Worm (Caenorhabditis elegans) whole organism, L1 larva: ENCODE measurements around the gene anmt-3.

ENCODE experiments used
- C16A3.4 ChIP-seq: fragments of 150-350 bp; optimal IDR thresholded peaks from 2 replicates; lab custom pipeline; 2014; ENCODE audit warnings: missing biosample characterization, missing genetic modification characterization
- C34B4.2 ChIP-seq: sonication (generic microtip); optimal IDR thresholded peaks from 2 replicates; lab custom pipeline; 2017; ENCODE audit warnings: mild to moderate bottlenecking, missing genetic modification characterization, missing compliant biosample characterization
- Y116A8C.19 ChIP-seq: sonication (generic microtip); optimal IDR thresholded peaks from 2 replicates; lab custom pipeline; 2016; ENCODE audit warnings: missing compliant biosample characterization, missing genetic modification characterization, borderline replicate concordance
- aha-1 ChIP-seq: fragments of 150-350 bp; optimal IDR thresholded peaks from 2 replicates; lab custom pipeline; 2014; ENCODE audit warnings: missing biosample characterization, missing genetic modification characterization
- alr-1 ChIP-seq: fragments of 200-800 bp; sonication (Bioruptor generic); optimal IDR thresholded peaks from 2 replicates; lab custom pipeline; 2018; ENCODE audit warnings: borderline replicate concordance, mild to moderate bottlenecking, missing genetic modification characterization, missing compliant biosample characterization
- aly-2 ChIP-seq: fragments of 150-350 bp; optimal IDR thresholded peaks from 2 replicates; lab custom pipeline; 2014; ENCODE audit warnings: missing biosample characterization, missing genetic modification characterization
- ama-1 ChIP-seq: fragments of 150-350 bp; optimal IDR thresholded peaks from 2 replicates; lab custom pipeline; 2014
- blmp-1 ChIP-seq: fragments of 150-350 bp; optimal IDR thresholded peaks from 2 replicates; lab custom pipeline; 2014; ENCODE audit warnings: missing biosample characterization, missing genetic modification characterization
- ceh-8 ChIP-seq: fragments of 200-800 bp; sonication (Bioruptor generic); optimal IDR thresholded peaks from 2 replicates; lab custom pipeline; 2018; ENCODE audit warnings: mild to moderate bottlenecking, missing genetic modification characterization, moderate library complexity, missing compliant biosample characterization
- ceh-82 ChIP-seq, 3 experiments: fragments of 150-350 bp in 1 of 3; sonication (generic microtip) in 2 of 3; optimal IDR thresholded peaks; 2 replicates each; lab custom pipeline; 2014 to 2017; ENCODE audit warnings: missing biosample characterization in 3 of 3, missing genetic modification characterization in 3 of 3
- ceh-88 ChIP-seq: fragments of 200-800 bp; sonication (Bioruptor generic); IDR thresholded peaks from 2 replicates; pipeline ENCODE4 v1.3.6; 2022; ENCODE audit warnings: missing genetic modification characterization, missing compliant biosample characterization
- ceh-90 ChIP-seq: sonication (generic microtip); optimal IDR thresholded peaks from 2 replicates; lab custom pipeline; 2016; ENCODE audit warnings: missing genetic modification characterization, missing compliant biosample characterization
- dpl-1 ChIP-seq, 3 experiments: fragments of 150-350 bp in 2 of 3; sonication (generic microtip) in 1 of 3; optimal IDR thresholded peaks; 2 replicates each; lab custom pipeline; 2014 to 2017; ENCODE audit warnings: missing biosample characterization in 3 of 3, missing genetic modification characterization in 3 of 3, missing genetic modification reagents in 3 of 3
- dsc-1 ChIP-seq: sonication (generic microtip); optimal IDR thresholded peaks from 2 replicates; lab custom pipeline; 2016; ENCODE audit warnings: mild to moderate bottlenecking, missing genetic modification characterization, missing compliant biosample characterization
- efl-1 ChIP-seq, 4 experiments: fragments of 150-350 bp; optimal IDR thresholded peaks in 3 of 4; peaks in 1 of 4; 1 replicate in 1 of 4; 2 replicates in 3 of 4; lab custom pipeline; 2014; ENCODE audit warnings: missing biosample characterization in 2 of 4, missing genetic modification characterization in 2 of 4, missing genetic modification reagents in 2 of 4
- egl-13 ChIP-seq: sonication (generic microtip); optimal IDR thresholded peaks from 2 replicates; lab custom pipeline; 2016; ENCODE audit warnings: missing genotype, missing genetic modification reagents, missing genetic modification characterization, missing compliant biosample characterization
- elt-3 ChIP-seq, 6 experiments: fragments of 150-350 bp in 1 of 6; sonication (generic microtip); optimal IDR thresholded peaks; 2 replicates each; lab custom pipeline; 2017 to 2018; ENCODE audit warnings: missing biosample characterization in 6 of 6, missing genetic modification characterization in 6 of 6, inconsistent platforms in 1 of 6
- fkh-10 ChIP-seq: sonication (generic microtip); optimal IDR thresholded peaks from 2 replicates; lab custom pipeline; 2017; ENCODE audit warnings: missing biosample characterization, missing genetic modification reagents, missing genetic modification characterization
- fkh-8 ChIP-seq: sonication (generic microtip); optimal IDR thresholded peaks from 2 replicates; lab custom pipeline; 2016; ENCODE audit warnings: mild to moderate bottlenecking, missing genetic modification characterization, missing compliant biosample characterization
- fos-1 ChIP-seq: fragments of 150-350 bp; optimal IDR thresholded peaks from 2 replicates; lab custom pipeline; 2014; ENCODE audit warnings: missing biosample characterization, missing genetic modification characterization
- grh-1 ChIP-seq: fragments of 200-800 bp; sonication (Bioruptor generic); IDR thresholded peaks from 2 replicates; pipeline ENCODE4 v1.3.6; 2022; ENCODE audit warnings: missing genetic modification reagents, missing genetic modification characterization, missing compliant biosample characterization
- hpl-2 ChIP-seq: fragments of 150-350 bp; optimal IDR thresholded peaks from 2 replicates; lab custom pipeline; 2014; ENCODE audit warnings: missing biosample characterization, missing genetic modification reagents, missing genetic modification characterization
- isw-1 ChIP-seq: fragments of 200-800 bp; sonication (Bioruptor generic); IDR thresholded peaks from 2 replicates; pipeline ENCODE4 v1.3.6; 2022; ENCODE audit warnings: missing genetic modification characterization, missing compliant biosample characterization
- lin-13 ChIP-seq: fragments of 150-350 bp; optimal IDR thresholded peaks from 2 replicates; lab custom pipeline; 2014; ENCODE audit warnings: missing biosample characterization, missing genetic modification reagents, missing genetic modification characterization
- lin-14 ChIP-seq: fragments of 200-800 bp; sonication (Bioruptor generic); optimal IDR thresholded peaks from 2 replicates; lab custom pipeline; 2018; ENCODE audit warnings: mild to moderate bottlenecking, missing genetic modification characterization, moderate library complexity, missing compliant biosample characterization
- lin-15B ChIP-seq: fragments of 150-350 bp; sonication (generic microtip); optimal IDR thresholded peaks from 3 replicates; lab custom pipeline; 2014; ENCODE audit warnings: missing biosample characterization, missing genetic modification characterization
- lin-39 ChIP-seq: fragments of 150-350 bp; optimal IDR thresholded peaks from 2 replicates; lab custom pipeline; 2014; ENCODE audit warnings: missing biosample characterization, missing genetic modification reagents, missing genetic modification characterization
- lir-3 ChIP-seq: sonication (generic microtip); optimal IDR thresholded peaks from 2 replicates; lab custom pipeline; 2016; ENCODE audit warnings: mild to moderate bottlenecking, missing genetic modification characterization, moderate library complexity, missing compliant biosample characterization; ENCODE audit not compliant: poor library complexity
- lsy-2 ChIP-seq, 2 experiments: fragments of 150-350 bp; optimal IDR thresholded peaks; 2 replicates each; lab custom pipeline; 2014; ENCODE audit warnings: missing biosample characterization in 2 of 2, missing genetic modification characterization in 2 of 2
- mdl-1 ChIP-seq, 2 experiments: fragments of 150-350 bp; optimal IDR thresholded peaks; 2 replicates each; lab custom pipeline; 2014 to 2017; ENCODE audit warnings: missing biosample characterization in 2 of 2, missing genetic modification characterization in 2 of 2, inconsistent platforms in 1 of 2
- mef-2 ChIP-seq: fragments of 150-350 bp; optimal IDR thresholded peaks from 2 replicates; lab custom pipeline; 2014; ENCODE audit warnings: missing biosample characterization, missing genetic modification characterization
- nhr-11 ChIP-seq: fragments of 150-350 bp; optimal IDR thresholded peaks from 2 replicates; lab custom pipeline; 2014; ENCODE audit warnings: missing biosample characterization, missing genetic modification characterization
- nhr-20 ChIP-seq: sonication (generic microtip); optimal IDR thresholded peaks from 2 replicates; lab custom pipeline; 2016; ENCODE audit warnings: mild to moderate bottlenecking, missing genetic modification characterization, missing compliant biosample characterization
- nhr-28 ChIP-seq: fragments of 150-350 bp; optimal IDR thresholded peaks from 2 replicates; lab custom pipeline; 2014; ENCODE audit warnings: missing biosample characterization, missing genetic modification characterization
- nhr-47 ChIP-seq: sonication (generic microtip); optimal IDR thresholded peaks from 2 replicates; lab custom pipeline; 2016; ENCODE audit warnings: mild to moderate bottlenecking, missing genetic modification characterization, moderate library complexity, missing compliant biosample characterization
- nhr-71 ChIP-seq: sonication (generic microtip); optimal IDR thresholded peaks from 2 replicates; lab custom pipeline; 2016; ENCODE audit warnings: mild to moderate bottlenecking, missing genetic modification characterization, moderate library complexity, missing compliant biosample characterization
- nhr-84 ChIP-seq: sonication (generic microtip); optimal IDR thresholded peaks from 2 replicates; lab custom pipeline; 2017; ENCODE audit warnings: missing biosample characterization, missing genetic modification characterization
- nhr-85 ChIP-seq: sonication (generic microtip); peaks from one replicate; lab custom pipeline; 2016; ENCODE audit warnings: missing genetic modification characterization, inconsistent platforms, missing compliant biosample characterization
- nhr-90 ChIP-seq: sonication (generic microtip); optimal IDR thresholded peaks from 2 replicates; lab custom pipeline; 2016; ENCODE audit warnings: mild to moderate bottlenecking, missing genetic modification characterization, missing compliant biosample characterization; ENCODE audit not compliant: poor library complexity
- pqm-1 ChIP-seq: sonication (generic microtip); optimal IDR thresholded peaks from 3 replicates; lab custom pipeline; 2017; ENCODE audit warnings: missing biosample characterization, missing genetic modification characterization
- rnt-1 ChIP-seq: sonication (generic microtip); optimal IDR thresholded peaks from 2 replicates; lab custom pipeline; 2016; ENCODE audit warnings: mild to moderate bottlenecking, missing genetic modification characterization, moderate library complexity, missing compliant biosample characterization
- skn-1 ChIP-seq: fragments of 150-350 bp; optimal IDR thresholded peaks from 2 replicates; lab custom pipeline; 2014; ENCODE audit warnings: missing biosample characterization, missing genetic modification characterization
- snu-23 ChIP-seq: sonication (generic microtip); optimal IDR thresholded peaks from 2 replicates; lab custom pipeline; 2016; ENCODE audit warnings: missing genetic modification characterization, missing compliant biosample characterization
- sox-4 ChIP-seq: sonication (generic microtip); optimal IDR thresholded peaks from 2 replicates; lab custom pipeline; 2016; ENCODE audit warnings: missing genetic modification characterization, missing compliant biosample characterization
- unc-130 ChIP-seq: fragments of 150-350 bp; optimal IDR thresholded peaks from 2 replicates; lab custom pipeline; 2017; ENCODE audit warnings: missing biosample characterization, missing genetic modification characterization, inconsistent platforms
- unc-30 ChIP-seq: sonication (generic microtip); optimal IDR thresholded peaks from 2 replicates; lab custom pipeline; 2017; ENCODE audit warnings: missing biosample characterization, missing genetic modification characterization
- unc-62 ChIP-seq: fragments of 150-350 bp; optimal IDR thresholded peaks from 2 replicates; lab custom pipeline; 2014; ENCODE audit warnings: missing biosample characterization, missing genetic modification reagents, missing genetic modification characterization
- vab-15 ChIP-seq: sonication (generic microtip); optimal IDR thresholded peaks from 2 replicates; lab custom pipeline; 2017; ENCODE audit warnings: missing genotype, mild to moderate bottlenecking, missing genetic modification characterization, missing compliant biosample characterization

The anmt-3 gene

ce11 chrV:9974264-9974663, 16.1 kb upstream of the anmt-3 start:
- TF ChIP-seq aha-1 (tag; lab: Kevin White, UChicago) (no peak), ceh-90 (tag; lab: Kevin White, UChicago) (no peak), nhr-47 (tag; lab: Kevin White, UChicago) (peak; percentile 31), pqm-1 (tag; lab: Kevin White, UChicago) (no peak), nhr-90 (tag; lab: Kevin White, UChicago) (no peak), alr-1 (tag; lab: Kevin White, UChicago) (no peak), ceh-8 (no peak), ama-1 (no peak), ceh-82 (tag; optimal IDR thresholded peaks at IDR 0.05; lab: Kevin White, UChicago) (peak in 1 of 3 experiments; percentile 10), mef-2 (tag; lab: Kevin White, UChicago) (no peak), isw-1 (GFP tag; lab: Robert Waterston, UW) (peak; percentile 13; the same call in 1 of the 2 replicates), skn-1 (tag; lab: Kevin White, UChicago) (no peak), nhr-84 (no peak), efl-1 (optimal IDR thresholded peaks at IDR 0.05; lab: Kevin White, UChicago) (no peak), efl-1 (GFP tag; optimal IDR thresholded peaks at IDR 0.05 in 1 of 2; lab: Kevin White, UChicago) (peak in 1 of 2 experiments; percentile 72), lsy-2 (tag; optimal IDR thresholded peaks at IDR 0.05; lab: Kevin White, UChicago) (no peak), lir-3 (no peak), aly-2 (no peak), ceh-88 (no peak), vab-15 (tag; lab: Kevin White, UChicago) (no peak), lin-15B (tag; lab: Kevin White, UChicago) (no peak), fkh-10 (GFP tag; lab: Kevin White, UChicago) (peak; percentile 67), fkh-8 (tag; lab: Kevin White, UChicago) (peak; percentile 35), lin-13 (GFP tag; lab: Kevin White, UChicago) (no peak), rnt-1 (tag; lab: Kevin White, UChicago) (no peak), lin-14 (GFP tag; lab: Kevin White, UChicago) (peak; percentile 82), nhr-71 (no peak), Y116A8C.19 (no peak), grh-1 (GFP tag; lab: Robert Waterston, UW) (no peak), lin-39 (tag; lab: Kevin White, UChicago) (no peak), dpl-1 (GFP tag; optimal IDR thresholded peaks at IDR 0.05; lab: Kevin White, UChicago) (no peak), C34B4.2 (tag; lab: Kevin White, UChicago) (no peak), unc-62 (GFP tag; lab: Kevin White, UChicago) (no peak), unc-30 (tag; lab: Kevin White, UChicago) (no peak), nhr-11 (tag; lab: Kevin White, UChicago) (no peak), elt-3 (tag; optimal IDR thresholded peaks at IDR 0.05; lab: Kevin White, UChicago) (no peak), fos-1 (tag; lab: Kevin White, UChicago) (no peak), blmp-1 (tag; lab: Kevin White, UChicago) (no peak), nhr-85 (tag; lab: Kevin White, UChicago) (no peak), dsc-1 (tag; lab: Kevin White, UChicago) (no peak), nhr-28 (tag; lab: Kevin White, UChicago) (no peak), snu-23 (GFP tag; lab: Kevin White, UChicago) (no peak), sox-4 (no peak), hpl-2 (GFP tag; lab: Kevin White, UChicago) (no peak), nhr-20 (tag; lab: Kevin White, UChicago) (no peak), mdl-1 (tag; optimal IDR thresholded peaks at IDR 0.05; lab: Kevin White, UChicago) (no peak), egl-13 (tag; lab: Kevin White, UChicago) (peak; percentile 17), C16A3.4 (tag; lab: Kevin White, UChicago) (no peak), unc-130 (tag; lab: Kevin White, UChicago) (no peak)
